Worm (Caenorhabditis elegans): Measurements from ENCODE around the gene puf-12.

The puf-12 gene

ce11 chrII:10099804-10100360 is at the start of gene puf-12, which contains the start of gene pas-7:
TSS of gene puf-12 (plus strand) at chrII:10100310.
TSS of gene pas-7 (minus strand) at chrII:10099854.
- no peak for TF ChIP-seq ces-1 (GFP tag; optimal IDR thresholded peaks at IDR 0.05)
- peak; percentile 37 for TF ChIP-seq lsy-2 (tag; optimal IDR thresholded peaks at IDR 0.05)
- peak; percentile 13 for TF ChIP-seq hlh-1 (tag; optimal IDR thresholded peaks at IDR 0.05)
- TF ChIP-seq nhr-28 (tag; optimal IDR thresholded peaks at IDR 0.05), result no peak
- TF ChIP-seq drap-1 (GFP tag; optimal IDR thresholded peaks at IDR 0.05), result no peak
- no peak for TF ChIP-seq snpc-4 (tag; optimal IDR thresholded peaks at IDR 0.05)
- TF ChIP-seq ceh-43 (GFP tag; optimal IDR thresholded peaks at IDR 0.05), result no peak
- no peak for TF ChIP-seq elt-1 (tag; optimal IDR thresholded peaks at IDR 0.05; ENCODE audit: borderline replicate concordance, insufficient read depth)
- TF ChIP-seq lin-13 (tag; optimal IDR thresholded peaks at IDR 0.05), result no peak
- peak; percentile 30 for TF ChIP-seq pha-4 (tag; optimal IDR thresholded peaks at IDR 0.05)
- TF ChIP-seq nhr-2 (tag; optimal IDR thresholded peaks at IDR 0.05), result no peak
- TF ChIP-seq flh-1 (GFP tag; optimal IDR thresholded peaks at IDR 0.05), result no peak
- TF ChIP-seq ztf-11 (tag; optimal IDR thresholded peaks at IDR 0.05), result no peak
- TF ChIP-seq sptf-1 (tag; optimal IDR thresholded peaks at IDR 0.05), result no peak
- TF ChIP-seq mep-1 (tag; optimal IDR thresholded peaks at IDR 0.05), result peak; percentile 43
- TF ChIP-seq lin-32 (GFP tag; optimal IDR thresholded peaks at IDR 0.05), result no peak
- no peak for TF ChIP-seq unc-120 (tag; optimal IDR thresholded peaks at IDR 0.05; ENCODE audit: poor library complexity, severe bottlenecking)

- TF ChIP-seq unc-120 (tag; optimal IDR thresholded peaks at IDR 0.05; ENCODE audit: poor library complexity, severe bottlenecking) (no peak), drap-1 (GFP tag; optimal IDR thresholded peaks at IDR 0.05) (no peak), sem-2 (GFP tag; optimal IDR thresholded peaks at IDR 0.05) (no peak), sptf-1 (tag; optimal IDR thresholded peaks at IDR 0.05) (no peak), ham-2 (GFP tag; optimal IDR thresholded peaks at IDR 0.05) (no peak), nhr-12 (tag; optimal IDR thresholded peaks at IDR 0.05) (no peak), mls-2 (tag; optimal IDR thresholded peaks at IDR 0.05) (no peak), flh-1 (GFP tag; optimal IDR thresholded peaks at IDR 0.05) (no peak), nhr-28 (tag; optimal IDR thresholded peaks at IDR 0.05) (no peak), snpc-4 (tag; optimal IDR thresholded peaks at IDR 0.05) (no peak), mep-1 (tag; optimal IDR thresholded peaks at IDR 0.05) (no peak), lsy-2 (tag; optimal IDR thresholded peaks at IDR 0.05) (no peak), unc-62 (GFP tag; optimal IDR thresholded peaks at IDR 0.05) (no peak), nhr-76 (tag; optimal IDR thresholded peaks at IDR 0.05) (no peak), nhr-2 (tag; optimal IDR thresholded peaks at IDR 0.05) (no peak), pha-4 (tag; optimal IDR thresholded peaks at IDR 0.05) (no peak), bed-3 (GFP tag; optimal IDR thresholded peaks at IDR 0.05) (no peak)
Measured at ce11 chrII:10051485-10051884, 48.6 kb upstream of the puf-12 start.

- no peak for TF ChIP-seq nhr-2 (tag; optimal IDR thresholded peaks at IDR 0.05)
- TF ChIP-seq ceh-83 (GFP tag; optimal IDR thresholded peaks at IDR 0.05), result no peak
- no peak for TF ChIP-seq snpc-4 (tag; optimal IDR thresholded peaks at IDR 0.05)
- no peak for TF ChIP-seq mls-2 (tag; optimal IDR thresholded peaks at IDR 0.05)
- TF ChIP-seq ceh-39 (tag; optimal IDR thresholded peaks at IDR 0.05), result no peak
- TF ChIP-seq unc-39 (tag; optimal IDR thresholded peaks at IDR 0.05), result no peak
- no peak for TF ChIP-seq ham-2 (GFP tag; optimal IDR thresholded peaks at IDR 0.05)
- no peak for TF ChIP-seq M03D4.4 (tag; optimal IDR thresholded peaks at IDR 0.05)
- TF ChIP-seq lin-32 (GFP tag; optimal IDR thresholded peaks at IDR 0.05), result no peak
- TF ChIP-seq ceh-43 (GFP tag; optimal IDR thresholded peaks at IDR 0.05), result no peak
- TF ChIP-seq lsy-2 (tag; optimal IDR thresholded peaks at IDR 0.05), result no peak
- TF ChIP-seq mab-5 (tag; optimal IDR thresholded peaks at IDR 0.05), result no peak
- TF ChIP-seq flh-1 (GFP tag; optimal IDR thresholded peaks at IDR 0.05), result no peak
- no peak for TF ChIP-seq zip-8 (tag; optimal IDR thresholded peaks at IDR 0.05)
- no peak for TF ChIP-seq unc-120 (tag; optimal IDR thresholded peaks at IDR 0.05; ENCODE audit: poor library complexity, severe bottlenecking)
Measured at ce11 chrII:10056545-10057038, 43.5 kb upstream of the puf-12 start, which contains the start of gene C18D1.2. TSS of gene C18D1.2 (plus strand) at chrII:10056988.

DNA sequence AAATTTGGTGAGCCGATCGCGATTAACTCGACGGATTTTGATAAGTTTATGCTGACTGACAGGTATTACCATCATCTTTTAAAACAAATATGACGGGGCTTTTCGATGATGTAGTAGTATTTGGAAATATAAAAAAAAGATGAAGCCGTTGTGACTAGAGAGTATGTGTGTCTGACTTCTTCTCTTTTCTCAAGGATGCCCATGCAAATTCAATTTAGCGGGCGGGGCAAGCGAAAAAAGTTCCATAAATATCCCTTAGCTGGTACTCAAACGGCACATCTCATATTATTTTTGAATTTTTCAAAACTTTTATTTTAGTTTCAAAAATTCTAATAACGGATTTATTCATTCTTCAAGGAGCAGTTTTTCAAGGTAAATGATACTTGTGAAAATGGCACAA is 39.6 kb upstream of the puf-12 start, which contains the start of gene stg-1:
TSS of gene stg-1 (minus strand) at position 153 of the 400 bp plus-strand sequence.
- TF ChIP-seq nhr-76 (tag; optimal IDR thresholded peaks at IDR 0.05), result no peak
- TF ChIP-seq ces-1 (GFP tag; optimal IDR thresholded peaks at IDR 0.05), result peak; percentile 66

DNA sequence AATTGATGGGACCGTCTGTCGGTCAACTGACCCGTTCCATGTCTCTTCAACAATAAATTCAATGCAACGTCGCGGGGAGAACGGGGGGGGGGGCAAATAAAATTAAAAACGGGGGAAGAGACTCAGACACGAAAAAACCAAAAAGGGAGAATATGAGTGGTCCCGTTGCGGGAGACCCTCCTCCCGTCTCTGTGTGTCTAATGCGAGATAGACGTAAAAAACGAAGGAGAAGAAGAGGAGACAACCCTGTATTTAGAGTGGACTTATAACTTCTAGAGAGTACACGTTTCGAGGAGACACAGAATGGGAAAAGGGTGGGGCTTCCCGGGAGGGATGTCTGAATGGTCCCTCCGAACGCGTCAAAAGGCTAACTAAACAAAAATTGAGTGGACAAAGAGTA is 34.6 kb upstream of the puf-12 start:
- no peak for TF ChIP-seq elt-1 (tag; optimal IDR thresholded peaks at IDR 0.05; ENCODE audit: borderline replicate concordance, insufficient read depth)
- TF ChIP-seq mls-2 (tag; optimal IDR thresholded peaks at IDR 0.05), result peak; percentile 83
- TF ChIP-seq nhr-2 (tag; optimal IDR thresholded peaks at IDR 0.05), result peak; percentile 20
- no peak for TF ChIP-seq blmp-1 (tag; optimal IDR thresholded peaks at IDR 0.05)
- no peak for TF ChIP-seq snpc-4 (tag; optimal IDR thresholded peaks at IDR 0.05)
- TF ChIP-seq unc-120 (tag; optimal IDR thresholded peaks at IDR 0.05; ENCODE audit: poor library complexity, severe bottlenecking), result peak; percentile 39
- peak; percentile 28 for TF ChIP-seq ham-2 (GFP tag; optimal IDR thresholded peaks at IDR 0.05)
- TF ChIP-seq ceh-83 (GFP tag; optimal IDR thresholded peaks at IDR 0.05), result no peak
- TF ChIP-seq sptf-1 (tag; optimal IDR thresholded peaks at IDR 0.05), result peak; percentile 68
- TF ChIP-seq ceh-39 (tag; optimal IDR thresholded peaks at IDR 0.05), result no peak
- TF ChIP-seq lin-32 (GFP tag; optimal IDR thresholded peaks at IDR 0.05), result no peak
- TF ChIP-seq zip-8 (tag; optimal IDR thresholded peaks at IDR 0.05), result no peak
- TF ChIP-seq unc-62 (GFP tag; optimal IDR thresholded peaks at IDR 0.05), result no peak
- no peak for TF ChIP-seq flh-1 (GFP tag; optimal IDR thresholded peaks at IDR 0.05)
- no peak for TF ChIP-seq ztf-11 (tag; optimal IDR thresholded peaks at IDR 0.05)
- TF ChIP-seq mep-1 (tag; optimal IDR thresholded peaks at IDR 0.05), result no peak
- no peak for TF ChIP-seq lin-13 (tag; optimal IDR thresholded peaks at IDR 0.05)
- peak; percentile 82 for TF ChIP-seq ces-1 (GFP tag; optimal IDR thresholded peaks at IDR 0.05)
- peak; percentile 38 for TF ChIP-seq drap-1 (GFP tag; optimal IDR thresholded peaks at IDR 0.05)
- no peak for TF ChIP-seq nhr-12 (tag; optimal IDR thresholded peaks at IDR 0.05)
- peak; percentile 84 for TF ChIP-seq cnd-1 (tag; optimal IDR thresholded peaks at IDR 0.05)
- TF ChIP-seq pha-4 (tag; optimal IDR thresholded peaks at IDR 0.05), result no peak
- TF ChIP-seq M03D4.4 (tag; optimal IDR thresholded peaks at IDR 0.05), result peak; percentile 24
- TF ChIP-seq elt-3 (tag; optimal IDR thresholded peaks at IDR 0.05), result no peak
- no peak for TF ChIP-seq hlh-1 (tag; optimal IDR thresholded peaks at IDR 0.05)
